Fruit fly (Drosophila melanogaster): ENCODE results near the gene Cds.

DNA sequence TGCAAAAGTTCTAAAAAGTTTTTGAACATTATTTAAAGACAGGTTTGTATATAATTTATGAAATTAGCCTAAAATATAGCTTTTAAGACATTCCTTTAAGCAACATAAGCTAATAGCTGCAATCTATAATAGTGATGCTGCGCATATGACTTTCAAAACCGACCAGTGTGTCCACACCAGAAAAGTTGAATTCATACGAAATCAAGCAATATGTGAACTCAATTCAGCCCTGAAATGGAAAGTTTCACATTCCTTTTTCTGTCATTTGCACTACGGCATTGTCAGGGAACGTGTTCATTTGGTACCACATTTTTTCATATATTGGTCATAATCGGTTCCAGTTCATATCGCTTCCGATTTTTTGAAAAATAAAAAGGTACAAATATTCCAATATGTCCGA, 18.7 kb upstream of the Cds start, which contains the start of gene fan:
- TF ChIP-seq Hr39 (GFP tag; optimal IDR thresholded peaks at IDR 0.05) (no peak), CG16779 (tag; optimal IDR thresholded peaks at IDR 0.05) (no peak), Sox15 (GFP tag; optimal IDR thresholded peaks at IDR 0.05) (no peak), vri (GFP tag; optimal IDR thresholded peaks at IDR 0.05) (no peak), Blimp-1 (GFP tag; optimal IDR thresholded peaks at IDR 0.05) (no peak), fd85E (GFP tag; optimal IDR thresholded peaks at IDR 0.05) (no peak), Met (GFP tag; optimal IDR thresholded peaks at IDR 0.05) (no peak), net (GFP tag; optimal IDR thresholded peaks at IDR 0.05) (no peak), fd59A (GFP tag; optimal IDR thresholded peaks at IDR 0.05) (no peak), CG7368 (GFP tag; optimal IDR thresholded peaks at IDR 0.05) (no peak), CG11762 (GFP tag; optimal IDR thresholded peaks at IDR 0.05; ENCODE audit: insufficient read depth) (no peak), CG8119 (GFP tag; IDR thresholded peaks at IDR 0.05) (no peak), topi (GFP tag; optimal IDR thresholded peaks at IDR 0.05) (no peak), Sox102F (GFP tag; optimal IDR thresholded peaks at IDR 0.05) (no peak)
